Worm (Caenorhabditis elegans) whole organism, L4 larva: ENCODE data around the gene Y43F4A.1.

ENCODE experiments used
- daf-19 ChIP-seq: fragments of 200-800 bp; sonication (Bioruptor generic); conservative IDR thresholded peaks from 2 replicates; pipeline ENCODE4 v1.3.6; 2022; ENCODE audit warnings: missing genetic modification characterization, missing compliant biosample characterization
- lin-13 ChIP-seq: fragments of 150-350 bp; optimal IDR thresholded peaks from 2 replicates; lab custom pipeline; 2014; ENCODE audit warnings: missing biosample characterization, missing genetic modification reagents, missing genetic modification characterization
- lin-15B ChIP-seq: fragments of 150-350 bp; sonication (generic microtip); optimal IDR thresholded peaks from 3 replicates; lab custom pipeline; 2014; ENCODE audit warnings: missing biosample characterization, missing genetic modification characterization
- nhr-111 ChIP-seq: fragments of 200-800 bp; sonication (Bioruptor generic); optimal IDR thresholded peaks from 2 replicates; lab custom pipeline; 2018; ENCODE audit warnings: mild to moderate bottlenecking, missing genetic modification characterization, missing compliant biosample characterization
- pha-4 ChIP-seq, 2 experiments: fragments of 150-350 bp in 1 of 2; fragments of 200-800 bp in 1 of 2; sonication (Bioruptor generic) in 1 of 2; IDR thresholded peaks in 1 of 2; optimal IDR thresholded peaks in 1 of 2; 2 replicates each; pipeline versions ENCODE4 v1.3.6 to Lab custom; 2014 to 2022; ENCODE audit warnings: missing genetic modification characterization in 2 of 2, missing genetic modification reagents in 2 of 2, missing biosample characterization in 1 of 2, missing compliant biosample characterization in 1 of 2
- unc-39 ChIP-seq: sonication (generic microtip); optimal IDR thresholded peaks from 2 replicates; lab custom pipeline; 2017; ENCODE audit warnings: missing biosample characterization, missing genetic modification characterization

DNA sequence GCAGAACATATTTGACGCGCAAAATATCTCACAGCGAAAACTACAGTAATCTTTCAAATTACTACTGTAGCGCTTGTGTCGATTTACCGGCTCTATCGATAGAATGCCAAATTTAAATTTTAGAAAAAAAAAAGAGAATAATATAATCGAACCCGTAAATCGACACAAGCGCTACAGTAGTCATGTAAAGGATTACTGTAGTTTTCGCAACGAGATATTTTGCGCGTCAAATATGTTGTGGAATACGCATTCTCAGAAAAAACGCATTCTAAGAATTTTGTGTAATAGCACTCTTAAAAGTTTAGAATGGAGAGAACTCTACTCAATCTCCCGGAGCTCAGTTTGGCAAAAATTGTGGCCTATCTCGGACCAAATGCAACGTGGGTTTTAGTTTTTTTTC, 42.7 kb downstream of the Y43F4A.1 start, which contains the start of gene F56A8.5:
- TF ChIP-seq lin-15B (tag; lab: Kevin White, UChicago) (no peak), nhr-111 (GFP tag; lab: Kevin White, UChicago) (no peak), lin-13 (GFP tag; lab: Kevin White, UChicago) (no peak), pha-4 (GFP tag; IDR thresholded peaks at IDR 0.05; lab: Robert Waterston, UW) (no peak), pha-4 (tag; optimal IDR thresholded peaks at IDR 0.05; lab: Kevin White, UChicago) (no peak), unc-39 (tag; lab: Kevin White, UChicago) (no peak), daf-19 (GFP tag; lab: Robert Waterston, UW) (no peak)
